Fruit fly (Drosophila melanogaster): ENCODE data around the gene CG12253.

- no peak for TF ChIP-seq Hnf4 (GFP tag; optimal IDR thresholded peaks at IDR 0.05)
- no peak for TF ChIP-seq CG9705 (GFP tag; optimal IDR thresholded peaks at IDR 0.05)
- no peak for TF ChIP-seq psq (GFP tag; optimal IDR thresholded peaks at IDR 0.05)
- no peak for TF ChIP-seq Dfd (GFP tag; optimal IDR thresholded peaks at IDR 0.05)
- no peak for TF ChIP-seq dsf (GFP tag; optimal IDR thresholded peaks at IDR 0.05; ENCODE audit: borderline replicate concordance)
- no peak for TF ChIP-seq pan (optimal IDR thresholded peaks at IDR 0.05)
- TF ChIP-seq foxo (GFP tag; optimal IDR thresholded peaks at IDR 0.05) = no peak
- TF ChIP-seq usp (GFP tag; optimal IDR thresholded peaks at IDR 0.05) = no peak
- TF ChIP-seq GATAd (GFP tag; optimal IDR thresholded peaks at IDR 0.05) = no peak
- TF ChIP-seq jim (GFP tag; optimal IDR thresholded peaks at IDR 0.05) = no peak
- no peak for TF ChIP-seq br (GFP tag; optimal IDR thresholded peaks at IDR 0.05)
- no peak for TF ChIP-seq Myc (optimal IDR thresholded peaks at IDR 0.05)
- TF ChIP-seq CrebA (GFP tag; optimal IDR thresholded peaks at IDR 0.05; ENCODE audit: borderline replicate concordance) = no peak
- TF ChIP-seq Abd-B (GFP tag; optimal IDR thresholded peaks at IDR 0.05) = no peak
Observed at dm6 chr2L:10965962-10966361, 21.6 kb upstream of the CG12253 start.
